Worm (Caenorhabditis elegans) whole organism, L4 larva: ENCODE results near the gene npp-27.

Source experiments
- ZK546.5 ChIP-seq, 2 experiments: sonication (generic microtip); optimal IDR thresholded peaks; 2 replicates each; lab custom pipeline; 2017; ENCODE audit warnings: missing biosample characterization in 2 of 2, missing genetic modification characterization in 2 of 2
- aly-2 ChIP-seq: sonication (generic microtip); optimal IDR thresholded peaks from 2 replicates; lab custom pipeline; 2018; ENCODE audit warnings: missing biosample characterization, missing genetic modification characterization
- ama-1 ChIP-seq: fragments of 150-350 bp; optimal IDR thresholded peaks from 2 replicates; lab custom pipeline; 2014; ENCODE audit warnings: inconsistent platforms, mixed read lengths
- ceh-20 ChIP-seq: fragments of 200-800 bp; sonication (Bioruptor generic); IDR thresholded peaks from 2 replicates; pipeline ENCODE4 v1.3.6; 2022; ENCODE audit warnings: missing genetic modification reagents, missing genetic modification characterization, missing compliant biosample characterization
- daf-8 ChIP-seq: fragments of 200-800 bp; sonication (Bioruptor generic); IDR thresholded peaks from 2 replicates; pipeline ENCODE4 v1.3.6; 2022; ENCODE audit warnings: missing genetic modification characterization, missing compliant biosample characterization
- dmd-8 ChIP-seq: fragments of 200-800 bp; sonication (Bioruptor generic); IDR thresholded peaks from 2 replicates; pipeline ENCODE4 v1.3.6; 2022; ENCODE audit warnings: missing genetic modification characterization, missing compliant biosample characterization
- jun-1 ChIP-seq: fragments of 150-350 bp; optimal IDR thresholded peaks from 2 replicates; lab custom pipeline; 2014; ENCODE audit warnings: missing biosample characterization, missing genetic modification reagents, missing genetic modification characterization
- mes-2 ChIP-seq: sonication (generic microtip); optimal IDR thresholded peaks from 2 replicates; lab custom pipeline; 2016; ENCODE audit warnings: missing genotype, mild to moderate bottlenecking, missing genetic modification characterization, missing compliant biosample characterization; ENCODE audit not compliant: poor library complexity, severe bottlenecking
- nhr-111 ChIP-seq: fragments of 200-800 bp; sonication (Bioruptor generic); optimal IDR thresholded peaks from 2 replicates; lab custom pipeline; 2018; ENCODE audit warnings: mild to moderate bottlenecking, missing genetic modification characterization, missing compliant biosample characterization
- nhr-25 ChIP-seq: sonication (generic microtip); optimal IDR thresholded peaks from 2 replicates; lab custom pipeline; 2017; ENCODE audit warnings: missing genetic modification characterization, mild to moderate bottlenecking, missing compliant biosample characterization, antibody characterized with exemption, moderate library complexity, borderline replicate concordance; ENCODE audit not compliant: insufficient read depth
- nhr-28 ChIP-seq: fragments of 150-350 bp; optimal IDR thresholded peaks from 2 replicates; lab custom pipeline; 2014; ENCODE audit warnings: missing biosample characterization, missing genetic modification characterization
- nhr-6 ChIP-seq: fragments of 150-350 bp; optimal IDR thresholded peaks from 2 replicates; lab custom pipeline; 2014; ENCODE audit warnings: missing biosample characterization, missing genetic modification characterization
- pqm-1 ChIP-seq: sonication (generic microtip); optimal IDR thresholded peaks from 2 replicates; lab custom pipeline; 2017; ENCODE audit warnings: missing biosample characterization, missing genetic modification characterization

DNA sequence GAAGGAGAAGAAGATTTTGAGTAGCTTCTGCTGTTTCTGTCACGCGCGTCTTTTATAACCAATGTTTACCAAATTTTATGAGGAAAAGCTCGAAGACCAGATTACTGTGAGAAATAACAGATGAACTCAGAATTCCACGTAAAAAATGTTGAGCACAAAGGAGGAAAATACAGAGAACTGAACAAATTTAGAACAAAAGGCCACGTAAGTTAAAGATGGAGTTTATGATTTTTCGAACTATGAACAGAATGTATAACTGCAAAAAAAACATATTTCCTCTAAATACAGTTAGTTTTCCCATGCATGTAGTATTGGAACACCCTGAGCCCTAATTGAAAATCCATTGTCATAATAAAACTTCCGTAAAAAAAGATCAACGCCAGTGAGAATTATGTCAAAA, 30.9 kb upstream of the npp-27 start, which contains the start of gene exc-9:
- TF ChIP-seq daf-8 (GFP tag; lab: Robert Waterston, UW) = no peak
- no peak for TF ChIP-seq nhr-28 (tag; lab: Kevin White, UChicago)
- TF ChIP-seq pqm-1 (tag; lab: Kevin White, UChicago) = no peak
- no peak for TF ChIP-seq ama-1
- no peak for TF ChIP-seq ZK546.5 (tag; optimal IDR thresholded peaks at IDR 0.05; lab: Kevin White, UChicago)
- no peak for TF ChIP-seq nhr-111 (GFP tag; lab: Kevin White, UChicago)
- TF ChIP-seq mes-2 (tag; lab: Kevin White, UChicago) = no peak
- TF ChIP-seq nhr-25 (tag; lab: Kevin White, UChicago) = no peak
- no peak for TF ChIP-seq dmd-8 (GFP tag; lab: Robert Waterston, UW)
- TF ChIP-seq ceh-20 (GFP tag; lab: Robert Waterston, UW) = no peak
- no peak for TF ChIP-seq jun-1
- TF ChIP-seq aly-2 (tag; lab: Kevin White, UChicago) = no peak
- TF ChIP-seq nhr-6 (tag; lab: Kevin White, UChicago) = no peak
